Worm (Caenorhabditis elegans) whole organism, L4 larva: ENCODE data around the gene srd-26.

ENCODE experiments used
- D1046.2 ChIP-seq: fragments of 200-800 bp; sonication (Bioruptor generic); IDR thresholded peaks from 2 replicates; pipeline ENCODE4 v1.3.6; 2022; ENCODE audit warnings: missing genetic modification characterization, missing compliant biosample characterization
- F10B5.3 ChIP-seq: sonication (generic microtip); optimal IDR thresholded peaks from 2 replicates; lab custom pipeline; 2016; ENCODE audit warnings: mild to moderate bottlenecking, missing genetic modification characterization, missing compliant biosample characterization
- F37D6.2 ChIP-seq: sonication (generic microtip); optimal IDR thresholded peaks from 2 replicates; lab custom pipeline; 2016; ENCODE audit warnings: mild to moderate bottlenecking, missing genetic modification characterization, missing compliant biosample characterization
- F44E2.7 ChIP-seq: fragments of 200-800 bp; sonication (Bioruptor generic); IDR thresholded peaks from 2 replicates; pipeline ENCODE4 v2.1.2; 2022; ENCODE audit warnings: missing genetic modification characterization, missing compliant biosample characterization
- T26A8.4 ChIP-seq: fragments of 200-800 bp; sonication (Bioruptor generic); IDR thresholded peaks from 2 replicates; pipeline ENCODE4 v1.3.6; 2022; ENCODE audit warnings: missing genetic modification characterization, missing compliant biosample characterization
- Y48G9A.11 ChIP-seq: fragments of 200-800 bp; sonication (Bioruptor generic); IDR thresholded peaks from 2 replicates; pipeline ENCODE4 v1.3.6; 2022; ENCODE audit warnings: missing genetic modification reagents, missing genetic modification characterization, missing compliant biosample characterization
- Y75B8A.6 ChIP-seq: fragments of 200-800 bp; sonication (Bioruptor generic); IDR thresholded peaks from 2 replicates; pipeline ENCODE4 v1.3.6; 2022; ENCODE audit warnings: missing genetic modification reagents, missing genetic modification characterization, missing compliant biosample characterization
- ZK546.5 ChIP-seq, 2 experiments: sonication (generic microtip); optimal IDR thresholded peaks; 2 replicates each; lab custom pipeline; 2017; ENCODE audit warnings: missing biosample characterization in 2 of 2, missing genetic modification characterization in 2 of 2
- aha-1 ChIP-seq: fragments of 150-350 bp; peaks from one replicate; lab custom pipeline; 2014; ENCODE audit warnings: missing biosample characterization, missing genetic modification characterization
- ama-1 ChIP-seq: fragments of 150-350 bp; optimal IDR thresholded peaks from 2 replicates; lab custom pipeline; 2014; ENCODE audit warnings: inconsistent platforms, mixed read lengths
- ceh-32 ChIP-seq: sonication (generic microtip); optimal IDR thresholded peaks from 2 replicates; lab custom pipeline; 2016; ENCODE audit warnings: mild to moderate bottlenecking, missing genetic modification characterization, missing compliant biosample characterization; ENCODE audit not compliant: poor library complexity
- ceh-44 ChIP-seq: fragments of 200-800 bp; sonication (Bioruptor generic); IDR thresholded peaks from 2 replicates; pipeline ENCODE4 v1.3.6; 2022; ENCODE audit warnings: missing genetic modification reagents, missing genetic modification characterization, missing compliant biosample characterization
- ceh-82 ChIP-seq: sonication (generic microtip); optimal IDR thresholded peaks from 2 replicates; lab custom pipeline; 2017; ENCODE audit warnings: missing biosample characterization, missing genetic modification characterization
- ctbp-1 ChIP-seq: fragments of 200-800 bp; sonication (Bioruptor generic); IDR thresholded peaks from 2 replicates; pipeline ENCODE4 v1.3.6; 2022; ENCODE audit warnings: missing genetic modification reagents, missing genetic modification characterization, missing compliant biosample characterization
- daf-16 ChIP-seq, 3 experiments: sonication (generic microtip); optimal IDR thresholded peaks; 2 replicates each; lab custom pipeline; 2016 to 2017; ENCODE audit warnings: missing genetic modification characterization in 3 of 3, missing genetic modification reagents in 3 of 3, mild to moderate bottlenecking in 2 of 3, missing compliant biosample characterization in 2 of 3, missing biosample characterization in 1 of 3, moderate library complexity in 1 of 3
- duxl-1 ChIP-seq: sonication (generic microtip); optimal IDR thresholded peaks from 2 replicates; lab custom pipeline; 2016; ENCODE audit warnings: mild to moderate bottlenecking, missing genetic modification characterization, moderate library complexity, missing compliant biosample characterization; ENCODE audit not compliant: poor library complexity
- dve-1 ChIP-seq: sonication (generic microtip); optimal IDR thresholded peaks from 2 replicates; lab custom pipeline; 2017; ENCODE audit warnings: antibody characterized with exemption, mild to moderate bottlenecking, missing genetic modification characterization, missing compliant biosample characterization; ENCODE audit not compliant: insufficient read depth
- egl-27 ChIP-seq: sonication (generic microtip); optimal IDR thresholded peaks from 3 replicates; lab custom pipeline; 2017; ENCODE audit warnings: missing biosample characterization, missing genetic modification reagents, missing genetic modification characterization
- fkh-10 ChIP-seq: fragments of 150-350 bp; optimal IDR thresholded peaks from 2 replicates; lab custom pipeline; 2014; ENCODE audit warnings: missing biosample characterization, missing genetic modification reagents, missing genetic modification characterization
- fos-1 ChIP-seq: fragments of 150-350 bp; optimal IDR thresholded peaks from 2 replicates; lab custom pipeline; 2014; ENCODE audit warnings: missing biosample characterization, missing genetic modification characterization
- hmg-1.1 ChIP-seq: fragments of 200-800 bp; sonication (Bioruptor generic); IDR thresholded peaks from 2 replicates; pipeline ENCODE4 v1.3.6; 2022; ENCODE audit warnings: missing genetic modification reagents, missing genetic modification characterization, missing compliant biosample characterization
- lim-7 ChIP-seq: fragments of 200-800 bp; sonication (Bioruptor generic); IDR thresholded peaks from 2 replicates; pipeline ENCODE4 v1.3.6; 2022; ENCODE audit warnings: missing genetic modification characterization, missing compliant biosample characterization
- lin-1 ChIP-seq: fragments of 200-800 bp; sonication (Bioruptor generic); IDR thresholded peaks from 2 replicates; pipeline ENCODE4 v1.3.6; 2022; ENCODE audit warnings: missing genetic modification reagents, missing genetic modification characterization, missing compliant biosample characterization
- lin-15B ChIP-seq: fragments of 150-350 bp; sonication (generic microtip); optimal IDR thresholded peaks from 3 replicates; lab custom pipeline; 2014; ENCODE audit warnings: missing biosample characterization, missing genetic modification characterization
- lin-29 ChIP-seq: fragments of 200-800 bp; sonication (Bioruptor generic); IDR thresholded peaks from 2 replicates; pipeline ENCODE4 v1.3.6; 2022; ENCODE audit warnings: missing genetic modification reagents, missing genetic modification characterization, missing compliant biosample characterization
- lin-38 ChIP-seq: fragments of 200-800 bp; sonication (Bioruptor generic); IDR thresholded peaks from 2 replicates; pipeline ENCODE4 v1.3.6; 2022; ENCODE audit warnings: missing genetic modification reagents, missing genetic modification characterization, missing compliant biosample characterization
- mdl-1 ChIP-seq, 2 experiments: fragments of 150-350 bp in 1 of 2; sonication (generic microtip) in 1 of 2; optimal IDR thresholded peaks; 2 replicates each; lab custom pipeline; 2014 to 2017; ENCODE audit warnings: missing biosample characterization in 2 of 2, missing genetic modification characterization in 2 of 2
- mep-1 ChIP-seq: fragments of 150-350 bp; sonication (generic microtip); optimal IDR thresholded peaks from 3 replicates; lab custom pipeline; 2014; ENCODE audit warnings: missing biosample characterization, missing genetic modification characterization
- mes-2 ChIP-seq: sonication (generic microtip); optimal IDR thresholded peaks from 2 replicates; lab custom pipeline; 2016; ENCODE audit warnings: missing genotype, mild to moderate bottlenecking, missing genetic modification characterization, missing compliant biosample characterization; ENCODE audit not compliant: poor library complexity, severe bottlenecking
- nhr-10 ChIP-seq: fragments of 150-350 bp; optimal IDR thresholded peaks from 2 replicates; lab custom pipeline; 2014; ENCODE audit warnings: missing biosample characterization, missing genetic modification characterization
- nhr-237 ChIP-seq: sonication (generic microtip); optimal IDR thresholded peaks from 2 replicates; lab custom pipeline; 2017; ENCODE audit warnings: missing biosample characterization, missing genetic modification characterization
- nhr-25 ChIP-seq: sonication (generic microtip); optimal IDR thresholded peaks from 2 replicates; lab custom pipeline; 2017; ENCODE audit warnings: missing genetic modification characterization, mild to moderate bottlenecking, missing compliant biosample characterization, antibody characterized with exemption, moderate library complexity, borderline replicate concordance; ENCODE audit not compliant: insufficient read depth
- nhr-41 ChIP-seq: fragments of 200-800 bp; sonication (Bioruptor generic); IDR thresholded peaks from 2 replicates; pipeline ENCODE4 v1.3.6; 2022; ENCODE audit warnings: missing genetic modification reagents, missing genetic modification characterization, missing compliant biosample characterization
- nhr-42 ChIP-seq: fragments of 200-800 bp; sonication (Bioruptor generic); IDR thresholded peaks from 2 replicates; pipeline ENCODE4 v1.3.6; 2022; ENCODE audit warnings: missing genetic modification characterization, missing compliant biosample characterization
- nhr-6 ChIP-seq: fragments of 150-350 bp; optimal IDR thresholded peaks from 2 replicates; lab custom pipeline; 2014; ENCODE audit warnings: missing biosample characterization, missing genetic modification characterization
- nhr-77 ChIP-seq: fragments of 150-350 bp; optimal IDR thresholded peaks from 2 replicates; lab custom pipeline; 2014; ENCODE audit warnings: missing biosample characterization, missing genetic modification characterization
- pha-4 ChIP-seq, 2 experiments: fragments of 150-350 bp in 1 of 2; fragments of 200-800 bp in 1 of 2; sonication (Bioruptor generic) in 1 of 2; IDR thresholded peaks in 1 of 2; optimal IDR thresholded peaks in 1 of 2; 2 replicates each; pipeline versions ENCODE4 v1.3.6 to Lab custom; 2014 to 2022; ENCODE audit warnings: missing genetic modification characterization in 2 of 2, missing genetic modification reagents in 2 of 2, missing biosample characterization in 1 of 2, missing compliant biosample characterization in 1 of 2
- rbr-2 ChIP-seq: sonication (generic microtip); optimal IDR thresholded peaks from 2 replicates; lab custom pipeline; 2016; ENCODE audit warnings: missing genotype, missing genetic modification characterization, missing compliant biosample characterization
- sdz-12 ChIP-seq: fragments of 200-800 bp; sonication (Bioruptor generic); optimal IDR thresholded peaks from 2 replicates; lab custom pipeline; 2018; ENCODE audit warnings: mild to moderate bottlenecking, missing genetic modification characterization, missing compliant biosample characterization
- skn-1 ChIP-seq: fragments of 150-350 bp; optimal IDR thresholded peaks from 2 replicates; lab custom pipeline; 2014; ENCODE audit warnings: missing biosample characterization, missing genetic modification characterization
- spr-1 ChIP-seq: sonication (generic microtip); optimal IDR thresholded peaks from 2 replicates; lab custom pipeline; 2016; ENCODE audit warnings: mild to moderate bottlenecking, missing genetic modification characterization, missing compliant biosample characterization
- spr-3 ChIP-seq: fragments of 200-800 bp; sonication (Bioruptor generic); optimal IDR thresholded peaks from 2 replicates; lab custom pipeline; 2018; ENCODE audit warnings: mild to moderate bottlenecking, missing genetic modification characterization, missing compliant biosample characterization
- tra-1 ChIP-seq: fragments of 200-800 bp; sonication (Bioruptor generic); IDR thresholded peaks from 2 replicates; pipeline ENCODE4 v1.3.6; 2022; ENCODE audit warnings: missing genetic modification reagents, missing genetic modification characterization, missing compliant biosample characterization
- unc-130 ChIP-seq: sonication (generic microtip); optimal IDR thresholded peaks from 2 replicates; lab custom pipeline; 2016; ENCODE audit warnings: missing genetic modification reagents, missing genetic modification characterization, missing compliant biosample characterization
- unc-62 ChIP-seq, 3 experiments: fragments of 150-350 bp in 1 of 3; sonication (generic microtip); optimal IDR thresholded peaks in 2 of 3; peaks in 1 of 3; 1 replicate in 1 of 3; 2 replicates in 2 of 3; lab custom pipeline; 2014 to 2017; ENCODE audit warnings: missing biosample characterization in 3 of 3, missing genetic modification characterization in 3 of 3, missing genetic modification reagents in 3 of 3, missing genotype in 1 of 3
- zag-1 ChIP-seq: fragments of 150-350 bp; optimal IDR thresholded peaks from 2 replicates; lab custom pipeline; 2014; ENCODE audit warnings: missing biosample characterization, missing genetic modification characterization
- zfp-2 ChIP-seq: sonication (generic microtip); optimal IDR thresholded peaks from 2 replicates; lab custom pipeline; 2016; ENCODE audit warnings: mild to moderate bottlenecking, missing genetic modification characterization, missing compliant biosample characterization
- zip-11 ChIP-seq: fragments of 200-800 bp; sonication (Bioruptor generic); IDR thresholded peaks from 2 replicates; pipeline ENCODE4 v1.3.6; 2022; ENCODE audit warnings: missing genetic modification characterization, missing compliant biosample characterization
- zip-2 ChIP-seq: fragments of 150-350 bp; optimal IDR thresholded peaks from 2 replicates; lab custom pipeline; 2014; ENCODE audit warnings: missing biosample characterization, missing genetic modification characterization
- ztf-11 ChIP-seq: fragments of 150-350 bp; optimal IDR thresholded peaks from 2 replicates; lab custom pipeline; 2014; ENCODE audit warnings: missing biosample characterization, missing genetic modification characterization

srd-26 gene

ce11 chrV:14200086-14200485, 37.3 kb upstream of the srd-26 start (continued):
- no peak for TF ChIP-seq fkh-10 (GFP tag; lab: Kevin White, UChicago)
- TF ChIP-seq ctbp-1 (GFP tag; lab: Robert Waterston, UW) = peak; percentile 82
- TF ChIP-seq lin-15B (tag; lab: Kevin White, UChicago) = no peak
- TF ChIP-seq sdz-12 (GFP tag; lab: Kevin White, UChicago) = no peak
- TF ChIP-seq nhr-25 (tag; lab: Kevin White, UChicago) = peak; percentile 29
- TF ChIP-seq zip-2 = peak; percentile 35
- no peak for TF ChIP-seq ZK546.5 (tag; optimal IDR thresholded peaks at IDR 0.05; lab: Kevin White, UChicago)
- TF ChIP-seq ceh-32 (tag; lab: Kevin White, UChicago) = no peak
- TF ChIP-seq ceh-44 (GFP tag; lab: Robert Waterston, UW) = no peak
- peak; percentile 98 for TF ChIP-seq aha-1
- TF ChIP-seq unc-130 (GFP tag; lab: Kevin White, UChicago) = no peak
- no peak for TF ChIP-seq Y48G9A.11
- TF ChIP-seq lin-29 = no peak
- peak in 1 of 2 experiments; percentile 99 for TF ChIP-seq unc-62 (GFP tag; optimal IDR thresholded peaks at IDR 0.05 in 1 of 2; lab: Kevin White, UChicago)
- no peak for TF ChIP-seq unc-62 (tag; optimal IDR thresholded peaks at IDR 0.05; lab: Kevin White, UChicago)
- peak; percentile 96 for TF ChIP-seq mep-1
- TF ChIP-seq zip-11 (GFP tag; lab: Robert Waterston, UW) = no peak
- TF ChIP-seq egl-27 (tag; lab: Kevin White, UChicago) = no peak
- peak; percentile 10 for TF ChIP-seq nhr-237 (tag; lab: Kevin White, UChicago)
- peak; percentile 84 for TF ChIP-seq T26A8.4
- peak; percentile 71 for TF ChIP-seq lin-38 (GFP tag; lab: Robert Waterston, UW)
- no peak for TF ChIP-seq F10B5.3 (tag; lab: Kevin White, UChicago)
- TF ChIP-seq rbr-2 (tag; lab: Kevin White, UChicago) = peak; percentile 88
- no peak for TF ChIP-seq skn-1 (tag; lab: Kevin White, UChicago)
- peak; percentile 18 for TF ChIP-seq zfp-2 (tag; lab: Kevin White, UChicago)
- peak; percentile 72; the same call in 1 of the 2 replicates for TF ChIP-seq nhr-41 (GFP tag; lab: Robert Waterston, UW)
- peak; percentile 88 for TF ChIP-seq spr-1
- TF ChIP-seq tra-1 = peak; percentile 54; the same call in 1 of the 2 replicates
- TF ChIP-seq lin-1 = peak; percentile 67; the same call in 1 of the 2 replicates
- TF ChIP-seq fos-1 (tag; lab: Kevin White, UChicago) = no peak
- peak; percentile 72 for TF ChIP-seq mes-2 (tag; lab: Kevin White, UChicago)
- peak; percentile 63; the same call in 1 of the 2 replicates for TF ChIP-seq Y75B8A.6 (GFP tag; lab: Robert Waterston, UW)
- peak; percentile 93 for TF ChIP-seq hmg-1.1
- TF ChIP-seq ama-1 (lab: Kevin White, UChicago) = peak; percentile 22
- TF ChIP-seq dve-1 (tag; lab: Kevin White, UChicago) = peak; percentile 98
- peak; percentile 54 to 95 for TF ChIP-seq mdl-1 (tag; optimal IDR thresholded peaks at IDR 0.05; lab: Kevin White, UChicago)
- TF ChIP-seq F37D6.2 (tag; lab: Kevin White, UChicago) = peak; percentile 61
- TF ChIP-seq nhr-6 = peak; percentile 98
- peak; percentile 97 for TF ChIP-seq nhr-77
- no peak for TF ChIP-seq F44E2.7 (GFP tag; lab: Robert Waterston, UW)
- TF ChIP-seq daf-16 (GFP tag; optimal IDR thresholded peaks at IDR 0.05; lab: Kevin White, UChicago) = peak; percentile 12 to 76
- TF ChIP-seq daf-16 (tag; optimal IDR thresholded peaks at IDR 0.05; lab: Kevin White, UChicago) = peak; percentile 86
- peak; percentile 83 for TF ChIP-seq nhr-42 (GFP tag; lab: Robert Waterston, UW)
- TF ChIP-seq ceh-82 (tag; lab: Kevin White, UChicago) = no peak
- TF ChIP-seq lim-7 (GFP tag; lab: Robert Waterston, UW) = 0 out of 2 replicates have a peak, but pooled peaks have one; percentile 29
- TF ChIP-seq duxl-1 (tag; lab: Kevin White, UChicago) = peak; percentile 12
- no peak for TF ChIP-seq spr-3
- peak; percentile 98 for TF ChIP-seq nhr-10
- TF ChIP-seq ztf-11 (tag; lab: Kevin White, UChicago) = no peak
- TF ChIP-seq zag-1 = no peak
- TF ChIP-seq D1046.2 (GFP tag; lab: Robert Waterston, UW) = peak; percentile 65; the same call in 1 of the 2 replicates
- peak; percentile 84 for TF ChIP-seq pha-4 (GFP tag; IDR thresholded peaks at IDR 0.05; lab: Robert Waterston, UW)
- TF ChIP-seq pha-4 (tag; optimal IDR thresholded peaks at IDR 0.05; lab: Kevin White, UChicago) = peak; percentile 72
